Worm (Caenorhabditis elegans): Measurements from ENCODE around the gene nsph-1.1.

nsph-1.1 gene

ce11 chrII:8766475-8766874 is at the start of gene nsph-1.1, which contains the start of gene K08F8.15:
Gene nsph-1.1 (plus strand): TSS chrII:8766775.
Gene K08F8.15 (plus strand): TSS chrII:8766809.
- no peak for TF ChIP-seq him-1 (tag; optimal IDR thresholded peaks at IDR 0.05)
- TF ChIP-seq dao-5 (tag; optimal IDR thresholded peaks at IDR 0.05): no peak
- TF ChIP-seq W03F9.2 (tag; optimal IDR thresholded peaks at IDR 0.05): no peak

ce11 chrII:8717579-8717978 is 49.0 kb upstream of the nsph-1.1 start:
- TF ChIP-seq W03F9.2 (tag; optimal IDR thresholded peaks at IDR 0.05): no peak
- TF ChIP-seq dao-5 (tag; optimal IDR thresholded peaks at IDR 0.05): no peak
- no peak for TF ChIP-seq him-1 (tag; optimal IDR thresholded peaks at IDR 0.05)

- TF ChIP-seq him-1 (tag; optimal IDR thresholded peaks at IDR 0.05) (no peak), dao-5 (tag; optimal IDR thresholded peaks at IDR 0.05) (no peak), W03F9.2 (tag; optimal IDR thresholded peaks at IDR 0.05) (no peak)
Measured at ce11 chrII:8721955-8722524, 44.5 kb upstream of the nsph-1.1 start, which contains the start of gene trcs-2. Gene trcs-2 (plus strand): TSS chrII:8722474.

ce11 chrII:8726700-8727099 is 39.9 kb upstream of the nsph-1.1 start, which contains the start of gene T01B7.9:
Gene T01B7.9 (minus strand): TSS chrII:8726800.
- TF ChIP-seq him-1 (tag; optimal IDR thresholded peaks at IDR 0.05) (no peak), dao-5 (tag; optimal IDR thresholded peaks at IDR 0.05) (no peak), W03F9.2 (tag; optimal IDR thresholded peaks at IDR 0.05) (no peak)

ce11 chrII:8730281-8730680 is 36.3 kb upstream of the nsph-1.1 start:
- no peak for TF ChIP-seq W03F9.2 (tag; optimal IDR thresholded peaks at IDR 0.05)
- no peak for TF ChIP-seq him-1 (tag; optimal IDR thresholded peaks at IDR 0.05)
- TF ChIP-seq dao-5 (tag; optimal IDR thresholded peaks at IDR 0.05): no peak

- TF ChIP-seq him-1 (tag; optimal IDR thresholded peaks at IDR 0.05) (no peak), W03F9.2 (tag; optimal IDR thresholded peaks at IDR 0.05) (no peak), dao-5 (tag; optimal IDR thresholded peaks at IDR 0.05) (no peak)
Measured at ce11 chrII:8730960-8731693, 35.4 kb upstream of the nsph-1.1 start.

- TF ChIP-seq him-1 (tag; optimal IDR thresholded peaks at IDR 0.05): no peak
- TF ChIP-seq W03F9.2 (tag; optimal IDR thresholded peaks at IDR 0.05): no peak
- no peak for TF ChIP-seq dao-5 (tag; optimal IDR thresholded peaks at IDR 0.05)
Measured at ce11 chrII:8731736-8732229, 34.8 kb upstream of the nsph-1.1 start.

ce11 chrII:8732339-8733100 is 34.1 kb upstream of the nsph-1.1 start, which contains the start of gene rol-6:
Gene rol-6 (plus strand): TSS chrII:8733050.
- no peak for TF ChIP-seq W03F9.2 (tag; optimal IDR thresholded peaks at IDR 0.05)
- TF ChIP-seq him-1 (tag; optimal IDR thresholded peaks at IDR 0.05): no peak

ce11 chrII:8733627-8734026 is 32.9 kb upstream of the nsph-1.1 start:
- no peak for TF ChIP-seq W03F9.2 (tag; optimal IDR thresholded peaks at IDR 0.05)
- TF ChIP-seq him-1 (tag; optimal IDR thresholded peaks at IDR 0.05): no peak
- TF ChIP-seq dao-5 (tag; optimal IDR thresholded peaks at IDR 0.05): no peak

ce11 chrII:8737456-8737855 is 29.1 kb upstream of the nsph-1.1 start, which contains the start of gene idpb-4:
Gene idpb-4 (minus strand): TSS chrII:8737556.
- TF ChIP-seq dao-5 (tag; optimal IDR thresholded peaks at IDR 0.05) (no peak), him-1 (tag; optimal IDR thresholded peaks at IDR 0.05) (no peak), W03F9.2 (tag; optimal IDR thresholded peaks at IDR 0.05) (no peak)

ce11 chrII:8738244-8738643 is 28.3 kb upstream of the nsph-1.1 start:
- no peak for TF ChIP-seq dao-5 (tag; optimal IDR thresholded peaks at IDR 0.05)
- no peak for TF ChIP-seq W03F9.2 (tag; optimal IDR thresholded peaks at IDR 0.05)
- TF ChIP-seq him-1 (tag; optimal IDR thresholded peaks at IDR 0.05): no peak

- TF ChIP-seq W03F9.2 (tag; optimal IDR thresholded peaks at IDR 0.05) (no peak), dao-5 (tag; optimal IDR thresholded peaks at IDR 0.05) (no peak), him-1 (tag; optimal IDR thresholded peaks at IDR 0.05) (no peak)
Measured at ce11 chrII:8738955-8739354, 27.6 kb upstream of the nsph-1.1 start.

ce11 chrII:8740326-8740949 is 26.1 kb upstream of the nsph-1.1 start:
- TF ChIP-seq W03F9.2 (tag; optimal IDR thresholded peaks at IDR 0.05) (no peak), dao-5 (tag; optimal IDR thresholded peaks at IDR 0.05) (no peak)

All from whole organism, L4/young adult.